Fruit fly (Drosophila melanogaster): Measurements from ENCODE around the gene Rcd7.

Gene Rcd7

DNA sequence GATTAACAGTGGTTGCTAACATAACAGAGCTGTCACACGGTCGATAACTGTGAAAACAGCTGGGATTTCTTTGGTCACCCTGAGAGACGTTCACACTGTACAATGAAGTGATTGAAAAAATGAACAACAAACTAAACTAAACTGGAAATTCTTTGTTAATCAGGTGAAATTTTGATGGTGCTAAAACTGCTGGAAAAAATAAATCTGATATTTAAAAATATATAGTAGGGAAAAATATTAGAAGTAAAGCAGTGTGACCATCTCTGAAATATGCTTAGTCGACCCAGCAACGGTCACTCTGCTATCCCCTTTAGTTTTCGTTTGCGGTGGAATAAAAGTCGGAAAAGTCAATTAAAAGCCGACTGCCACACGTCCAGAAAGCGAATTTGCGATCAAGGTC lies 41.1 kb downstream of the Rcd7 start, which contains the start of the genes CG9231 and CG9330 (continued):
- no peak for TF ChIP-seq sc (optimal IDR thresholded peaks at IDR 0.05)
- TF ChIP-seq sc (GFP tag; optimal IDR thresholded peaks at IDR 0.05) = no peak
- TF ChIP-seq z (GFP tag; IDR thresholded peaks at IDR 0.05) = no peak
- TF ChIP-seq sob (GFP tag; IDR thresholded peaks at IDR 0.05) = 0 out of 2 replicates have a peak, but pooled peaks have one; percentile 24
- TF ChIP-seq eyg (GFP tag; optimal IDR thresholded peaks at IDR 0.05) = no peak
- TF ChIP-seq CG5953 (GFP tag; IDR thresholded peaks at IDR 0.05) = no peak
- peak; percentile 36 for TF ChIP-seq CoRest (tag; optimal IDR thresholded peaks at IDR 0.05)
- no peak for TF ChIP-seq CG31365 (tag; optimal IDR thresholded peaks at IDR 0.05)
- no peak for TF ChIP-seq TFAM (GFP tag; optimal IDR thresholded peaks at IDR 0.05)
- TF ChIP-seq Doc3 (GFP tag; IDR thresholded peaks at IDR 0.05; ENCODE audit: partially characterized antibody) = no peak
- no peak for TF ChIP-seq repo (GFP tag; optimal IDR thresholded peaks at IDR 0.05)
- no peak for TF ChIP-seq run (tag; optimal IDR thresholded peaks at IDR 0.05)
- TF ChIP-seq row (GFP tag; IDR thresholded peaks at IDR 0.05) = peak; percentile 52; the same call in 1 of the 3 replicates
- no peak for TF ChIP-seq ham (GFP tag; IDR thresholded peaks at IDR 0.05)
- no peak for TF ChIP-seq caup (GFP tag; optimal IDR thresholded peaks at IDR 0.05; ENCODE audit: severe bottlenecking)
- TF ChIP-seq CG12219 (GFP tag; optimal IDR thresholded peaks at IDR 0.05) = no peak
- TF ChIP-seq pnt (GFP tag; optimal IDR thresholded peaks at IDR 0.05) = no peak
- TF ChIP-seq CG9876 (GFP tag; optimal IDR thresholded peaks at IDR 0.05) = no peak
- no peak for TF ChIP-seq tx (GFP tag; optimal IDR thresholded peaks at IDR 0.05)
- no peak for TF ChIP-seq ato (GFP tag; IDR thresholded peaks at IDR 0.05; ENCODE audit: partially characterized antibody)
- no peak for TF ChIP-seq gt (GFP tag; IDR thresholded peaks at IDR 0.05)
- no peak for TF ChIP-seq cas (GFP tag; IDR thresholded peaks at IDR 0.05)
- TF ChIP-seq CG13287 (GFP tag; IDR thresholded peaks at IDR 0.05; ENCODE audit: partially characterized antibody) = peak; percentile 58
- no peak for TF ChIP-seq abd-A (tag; optimal IDR thresholded peaks at IDR 0.05)
- TF ChIP-seq CG6689 (GFP tag; IDR thresholded peaks at IDR 0.05) = no peak
- no peak for TF ChIP-seq tna (GFP tag; IDR thresholded peaks at IDR 0.05; ENCODE audit: partially characterized antibody)
- TF ChIP-seq CG34422 (GFP tag; IDR thresholded peaks at IDR 0.05) = peak; percentile 49; the same call in 1 of the 3 replicates
- no peak for TF ChIP-seq CG11093 (GFP tag; IDR thresholded peaks at IDR 0.05)
- TF ChIP-seq chm (GFP tag; IDR thresholded peaks at IDR 0.05) = no peak
- TF ChIP-seq seq (GFP tag; IDR thresholded peaks at IDR 0.05) = no peak
- no peak for TF ChIP-seq wdn (GFP tag; IDR thresholded peaks at IDR 0.05)
- 0 out of 2 replicates have a peak, but pooled peaks have one; percentile 53 for TF ChIP-seq unc-4 (GFP tag; IDR thresholded peaks at IDR 0.05; ENCODE audit: partially characterized antibody)
- TF ChIP-seq sd (tag; optimal IDR thresholded peaks at IDR 0.05) = peak; percentile 50
- no peak for TF ChIP-seq crol (GFP tag; IDR thresholded peaks at IDR 0.05)
- TF ChIP-seq slou (GFP tag; optimal IDR thresholded peaks at IDR 0.05) = no peak
- TF ChIP-seq jigr1 (GFP tag; IDR thresholded peaks at IDR 0.05) = no peak
- peak; percentile 84 for TF ChIP-seq trem (tag; optimal IDR thresholded peaks at IDR 0.05)
- peak; percentile 55 for TF ChIP-seq nerfin-1 (tag; optimal IDR thresholded peaks at IDR 0.05)
- TF ChIP-seq prd (optimal IDR thresholded peaks at IDR 0.05) = no peak
- TF ChIP-seq prd (GFP tag; IDR thresholded peaks at IDR 0.05) = no peak
- no peak for TF ChIP-seq psq (GFP tag; optimal IDR thresholded peaks at IDR 0.05)
- no peak for TF ChIP-seq inv (GFP tag; IDR thresholded peaks at IDR 0.05; ENCODE audit: partially characterized antibody)
- TF ChIP-seq CG4404 (GFP tag; IDR thresholded peaks at IDR 0.05) = no peak
- TF ChIP-seq CG11723 (GFP tag; optimal IDR thresholded peaks at IDR 0.05) = no peak
- TF ChIP-seq CG10462 (GFP tag; optimal IDR thresholded peaks at IDR 0.05) = no peak
- TF ChIP-seq CG1602 (GFP tag; optimal IDR thresholded peaks at IDR 0.05) = peak; percentile 17
- TF ChIP-seq NFAT (GFP tag; IDR thresholded peaks at IDR 0.05) = no peak
- no peak for TF ChIP-seq Usf (GFP tag; optimal IDR thresholded peaks at IDR 0.05)
- peak; percentile 22 for TF ChIP-seq Sry-δ (GFP tag; optimal IDR thresholded peaks at IDR 0.05)
- no peak for TF ChIP-seq Gug (GFP tag; IDR thresholded peaks at IDR 0.05)
- TF ChIP-seq ind (GFP tag; optimal IDR thresholded peaks at IDR 0.05) = peak; percentile 23
- TF ChIP-seq CG6175 (GFP tag; IDR thresholded peaks at IDR 0.05) = no peak
- no peak for TF ChIP-seq CG14050 (GFP tag; IDR thresholded peaks at IDR 0.05)

Measured in whole organism, embryonic.